Fruit fly (Drosophila melanogaster): ENCODE results near the gene CG14835.
A peak's percentile ranks its signal among the peaks of the same experiment; 100 is the strongest.

DNA sequence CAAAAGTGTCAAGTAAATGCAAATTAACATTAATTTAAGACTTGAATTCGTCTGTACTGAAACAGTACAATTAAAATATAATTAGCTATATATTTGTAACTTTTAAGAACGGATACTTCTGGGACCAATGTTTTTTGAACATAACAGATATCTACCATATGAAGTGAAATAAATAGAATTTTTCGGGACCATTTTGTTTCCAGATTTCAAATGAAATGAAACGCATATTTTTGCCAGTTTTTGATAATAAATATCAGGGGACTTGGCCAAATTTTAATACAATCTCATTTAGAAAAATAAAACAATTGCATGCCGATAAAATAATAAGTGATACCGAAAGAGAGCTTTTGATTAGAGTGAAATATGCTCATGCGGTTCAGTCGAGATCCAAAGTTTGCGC, 48.4 kb upstream of the CG14835 start, which contains the start of gene mthl6:
- TF ChIP-seq tj (GFP tag; optimal IDR thresholded peaks at IDR 0.05): no peak
- TF ChIP-seq kay (GFP tag; ENCODE audit: borderline replicate concordance): peak; percentile 22
- no peak for TF ChIP-seq CG33017 (tag; optimal IDR thresholded peaks at IDR 0.05)

All from whole organism, adult.